Worm (Caenorhabditis elegans) whole organism, young adult: ENCODE data around the gene idpp-1.

Experiments used
- B0035.1 ChIP-seq: sonication (generic microtip); optimal IDR thresholded peaks from 2 replicates; lab custom pipeline; 2016; ENCODE audit warnings: missing genetic modification characterization, mild to moderate bottlenecking, missing compliant biosample characterization, missing genotype, missing genetic modification reagents
- C06A6.2 ChIP-seq: fragments of 200-800 bp; sonication (Bioruptor generic); conservative IDR thresholded peaks from 2 replicates; pipeline ENCODE4 v1.3.6; 2022; ENCODE audit warnings: missing genetic modification characterization, missing compliant biosample characterization
- F23B12.7 ChIP-seq: sonication (generic microtip); optimal IDR thresholded peaks from 2 replicates; lab custom pipeline; 2017; ENCODE audit warnings: missing genetic modification characterization, mild to moderate bottlenecking, missing compliant biosample characterization, antibody characterized with exemption, moderate library complexity; ENCODE audit not compliant: insufficient read depth
- F52B5.7 ChIP-seq: sonication (generic microtip); optimal IDR thresholded peaks from 2 replicates; lab custom pipeline; 2016; ENCODE audit warnings: mild to moderate bottlenecking, missing genetic modification characterization, missing compliant biosample characterization
- F55B11.4 ChIP-seq: sonication (generic microtip); optimal IDR thresholded peaks from 2 replicates; lab custom pipeline; 2016; ENCODE audit warnings: missing compliant biosample characterization, missing genetic modification characterization, borderline replicate concordance; ENCODE audit not compliant: insufficient read depth
- K12H6.12 ChIP-seq: fragments of 200-800 bp; sonication (Bioruptor generic); optimal IDR thresholded peaks from 2 replicates; lab custom pipeline; 2018; ENCODE audit warnings: mild to moderate bottlenecking, missing genetic modification characterization, missing compliant biosample characterization
- T07F8.4 ChIP-seq: sonication (generic microtip); optimal IDR thresholded peaks from 2 replicates; lab custom pipeline; 2016; ENCODE audit warnings: mild to moderate bottlenecking, missing genetic modification characterization, moderate library complexity, missing compliant biosample characterization
- T26A5.8 ChIP-seq: sonication (generic microtip); optimal IDR thresholded peaks from 2 replicates; lab custom pipeline; 2016; ENCODE audit warnings: missing genetic modification characterization, missing compliant biosample characterization
- Y53F4B.3 ChIP-seq: fragments of 200-800 bp; sonication (Bioruptor generic); IDR thresholded peaks from 2 replicates; pipeline ENCODE4 v1.3.6; 2022; ENCODE audit warnings: missing genetic modification reagents, missing genetic modification characterization, missing compliant biosample characterization
- Y79H2A.3 ChIP-seq: fragments of 200-800 bp; sonication (Bioruptor generic); conservative IDR thresholded peaks from 2 replicates; pipeline ENCODE4 v1.3.6; 2022; ENCODE audit warnings: missing genetic modification reagents, missing genetic modification characterization, missing compliant biosample characterization
- Y95B8A.8 ChIP-seq: fragments of 200-800 bp; sonication (Bioruptor generic); IDR thresholded peaks from 2 replicates; pipeline ENCODE4 v1.3.6; 2022; ENCODE audit warnings: missing genetic modification reagents, missing genetic modification characterization, missing compliant biosample characterization
- akir-1 ChIP-seq: fragments of 200-800 bp; sonication (Bioruptor generic); optimal IDR thresholded peaks from 2 replicates; lab custom pipeline; 2018; ENCODE audit warnings: mild to moderate bottlenecking, missing genetic modification characterization, moderate library complexity, missing compliant biosample characterization
- ama-1 ChIP-seq, 3 experiments: fragments of 150-350 bp in 1 of 3; sonication (generic microtip) in 2 of 3; optimal IDR thresholded peaks; 2 replicates each; lab custom pipeline; 2014 to 2018; ENCODE audit warnings: missing biosample characterization in 2 of 3, missing genetic modification characterization in 2 of 3, missing genetic modification reagents in 2 of 3
- aptf-3 ChIP-seq: fragments of 200-800 bp; sonication (Bioruptor generic); IDR thresholded peaks from 2 replicates; pipeline ENCODE4 v1.3.6; 2022; ENCODE audit warnings: missing genetic modification characterization, missing compliant biosample characterization
- athp-1 ChIP-seq: sonication (generic microtip); optimal IDR thresholded peaks from 2 replicates; lab custom pipeline; 2017; ENCODE audit warnings: mild to moderate bottlenecking, missing genetic modification characterization, missing compliant biosample characterization
- attf-5 ChIP-seq: fragments of 200-800 bp; sonication (Bioruptor generic); optimal IDR thresholded peaks from 2 replicates; lab custom pipeline; 2018; ENCODE audit warnings: mild to moderate bottlenecking, missing genetic modification characterization, missing compliant biosample characterization
- bed-1 ChIP-seq: fragments of 200-800 bp; sonication (Bioruptor generic); IDR thresholded peaks from 2 replicates; pipeline ENCODE4 v1.3.6; 2022; ENCODE audit warnings: missing genetic modification reagents, missing genetic modification characterization, missing compliant biosample characterization
- ccch-3 ChIP-seq: fragments of 200-800 bp; sonication (Bioruptor generic); optimal IDR thresholded peaks from 2 replicates; lab custom pipeline; 2018; ENCODE audit warnings: mild to moderate bottlenecking, missing genetic modification characterization, missing compliant biosample characterization
- cebp-1 ChIP-seq, 2 experiments: fragments of 200-800 bp in 1 of 2; sonication (Bioruptor generic) in 1 of 2; sonication (generic microtip) in 1 of 2; IDR thresholded peaks in 1 of 2; optimal IDR thresholded peaks in 1 of 2; 2 replicates each; pipeline versions ENCODE4 v1.3.6 to Lab custom; 2017 to 2022; ENCODE audit warnings: missing compliant biosample characterization in 2 of 2, missing genetic modification characterization in 2 of 2, mild to moderate bottlenecking in 1 of 2, missing genetic modification reagents in 1 of 2, moderate library complexity in 1 of 2
- ceh-27 ChIP-seq: fragments of 200-800 bp; sonication (Bioruptor generic); optimal IDR thresholded peaks from 2 replicates; lab custom pipeline; 2018; ENCODE audit warnings: mild to moderate bottlenecking, missing genetic modification characterization, moderate library complexity, missing compliant biosample characterization
- ceh-40 ChIP-seq: fragments of 200-800 bp; sonication (Bioruptor generic); IDR thresholded peaks from 2 replicates; pipeline ENCODE4 v1.3.6; 2022; ENCODE audit warnings: missing genetic modification characterization, missing compliant biosample characterization
- ceh-58 ChIP-seq: fragments of 200-800 bp; sonication (Bioruptor generic); IDR thresholded peaks from 2 replicates; pipeline ENCODE4 v1.3.6; 2022; ENCODE audit warnings: missing genetic modification characterization, missing compliant biosample characterization
- ceh-91 ChIP-seq: fragments of 200-800 bp; sonication (Bioruptor generic); IDR thresholded peaks from 2 replicates; pipeline ENCODE4 v1.3.6; 2022; ENCODE audit warnings: missing genetic modification reagents, missing genetic modification characterization, missing compliant biosample characterization
- chd-7 ChIP-seq: sonication (generic microtip); optimal IDR thresholded peaks from 2 replicates; lab custom pipeline; 2016; ENCODE audit warnings: mild to moderate bottlenecking, missing genetic modification characterization, moderate library complexity, missing compliant biosample characterization
- die-1 ChIP-seq: sonication (generic microtip); optimal IDR thresholded peaks from 2 replicates; lab custom pipeline; 2016; ENCODE audit warnings: missing genotype, mild to moderate bottlenecking, missing genetic modification characterization, missing compliant biosample characterization
- egl-18 ChIP-seq: fragments of 200-800 bp; sonication (Bioruptor generic); IDR thresholded peaks from 2 replicates; pipeline ENCODE4 v1.3.6; 2022; ENCODE audit warnings: missing genetic modification reagents, missing genetic modification characterization, missing compliant biosample characterization
- egl-44 ChIP-seq: fragments of 200-800 bp; sonication (Bioruptor generic); IDR thresholded peaks from 2 replicates; pipeline ENCODE4 v1.3.6; 2022; ENCODE audit warnings: missing genetic modification reagents, missing genetic modification characterization, missing compliant biosample characterization
- ekl-4 ChIP-seq: fragments of 200-800 bp; sonication (Bioruptor generic); IDR thresholded peaks from 2 replicates; pipeline ENCODE4 v1.3.6; 2022; ENCODE audit warnings: missing genetic modification reagents, missing genetic modification characterization, missing compliant biosample characterization
- fkh-3 ChIP-seq: sonication (generic microtip); optimal IDR thresholded peaks from 2 replicates; lab custom pipeline; 2016; ENCODE audit warnings: mild to moderate bottlenecking, missing genetic modification characterization, missing compliant biosample characterization
- gei-17 ChIP-seq: fragments of 200-800 bp; sonication (Bioruptor generic); optimal IDR thresholded peaks from 2 replicates; lab custom pipeline; 2018; ENCODE audit warnings: mild to moderate bottlenecking, missing genetic modification characterization, missing compliant biosample characterization
- him-1 ChIP-seq: sonication (generic microtip); optimal IDR thresholded peaks from 2 replicates; lab custom pipeline; 2016; ENCODE audit warnings: missing genotype, missing genetic modification reagents, missing genetic modification characterization, missing compliant biosample characterization
- hlh-12 ChIP-seq: sonication (generic microtip); optimal IDR thresholded peaks from 2 replicates; lab custom pipeline; 2016; ENCODE audit warnings: missing genetic modification characterization, missing compliant biosample characterization
- hmg-1.2 ChIP-seq: fragments of 200-800 bp; sonication (Bioruptor generic); IDR thresholded peaks from 2 replicates; pipeline ENCODE4 v1.3.6; 2022; ENCODE audit warnings: missing genetic modification reagents, missing genetic modification characterization, missing compliant biosample characterization
- lir-1 ChIP-seq: fragments of 200-800 bp; sonication (Bioruptor generic); conservative IDR thresholded peaks from 2 replicates; pipeline ENCODE4 v1.3.6; 2022; ENCODE audit warnings: missing genetic modification reagents, missing genetic modification characterization, missing compliant biosample characterization
- lsl-1 ChIP-seq: fragments of 200-800 bp; sonication (Bioruptor generic); optimal IDR thresholded peaks from 2 replicates; lab custom pipeline; 2018; ENCODE audit warnings: mild to moderate bottlenecking, missing genetic modification characterization, moderate library complexity, missing compliant biosample characterization
- madf-10 ChIP-seq: sonication (generic microtip); optimal IDR thresholded peaks from 2 replicates; lab custom pipeline; 2016; ENCODE audit warnings: mild to moderate bottlenecking, missing genetic modification characterization, missing compliant biosample characterization
- mes-4 ChIP-seq: sonication (generic microtip); optimal IDR thresholded peaks from 2 replicates; lab custom pipeline; 2016; ENCODE audit warnings: missing genotype, missing genetic modification characterization, missing compliant biosample characterization
- nfya-1 ChIP-seq: sonication (generic microtip); optimal IDR thresholded peaks from 2 replicates; lab custom pipeline; 2017; ENCODE audit warnings: antibody characterized with exemption, missing compliant biosample characterization, missing genetic modification characterization, borderline replicate concordance; ENCODE audit not compliant: insufficient read depth
- nhr-120 ChIP-seq: fragments of 200-800 bp; sonication (Bioruptor generic); IDR thresholded peaks from 2 replicates; pipeline ENCODE4 v1.3.6; 2022; ENCODE audit warnings: missing genetic modification characterization, missing compliant biosample characterization
- nhr-179 ChIP-seq: sonication (generic microtip); optimal IDR thresholded peaks from 2 replicates; lab custom pipeline; 2016; ENCODE audit warnings: mild to moderate bottlenecking, missing genetic modification characterization, missing compliant biosample characterization
- repo-1 ChIP-seq: sonication (generic microtip); optimal IDR thresholded peaks from 2 replicates; lab custom pipeline; 2017; ENCODE audit warnings: mild to moderate bottlenecking, missing genetic modification characterization, missing compliant biosample characterization
- sea-2 ChIP-seq: fragments of 200-800 bp; sonication (Bioruptor generic); IDR thresholded peaks from 2 replicates; pipeline ENCODE4 v1.3.6; 2022; ENCODE audit warnings: missing genetic modification characterization, missing compliant biosample characterization
- somi-1 ChIP-seq: fragments of 200-800 bp; sonication (Bioruptor generic); optimal IDR thresholded peaks from 2 replicates; lab custom pipeline; 2018; ENCODE audit warnings: mild to moderate bottlenecking, missing genetic modification characterization, missing compliant biosample characterization
- tbx-9 ChIP-seq: sonication (generic microtip); optimal IDR thresholded peaks from 2 replicates; lab custom pipeline; 2016; ENCODE audit warnings: borderline replicate concordance, missing genetic modification characterization, inconsistent platforms, missing compliant biosample characterization
- unc-62 ChIP-seq: fragments of 150-350 bp; optimal IDR thresholded peaks from 2 replicates; lab custom pipeline; 2014; ENCODE audit warnings: missing biosample characterization, missing genetic modification reagents, missing genetic modification characterization
- zfh-2 ChIP-seq: fragments of 200-800 bp; sonication (Bioruptor generic); conservative IDR thresholded peaks from 2 replicates; pipeline ENCODE4 v1.3.6; 2022; ENCODE audit warnings: missing genetic modification reagents, missing genetic modification characterization, missing compliant biosample characterization
- zim-3 ChIP-seq: sonication (generic microtip); optimal IDR thresholded peaks from 2 replicates; lab custom pipeline; 2017; ENCODE audit warnings: mild to moderate bottlenecking, missing genetic modification characterization, moderate library complexity, missing compliant biosample characterization
- ztf-28 ChIP-seq: fragments of 200-800 bp; sonication (Bioruptor generic); IDR thresholded peaks from 2 replicates; pipeline ENCODE4 v1.3.6; 2022; ENCODE audit warnings: missing genetic modification reagents, missing genetic modification characterization, missing compliant biosample characterization

The idpp-1 gene

DNA sequence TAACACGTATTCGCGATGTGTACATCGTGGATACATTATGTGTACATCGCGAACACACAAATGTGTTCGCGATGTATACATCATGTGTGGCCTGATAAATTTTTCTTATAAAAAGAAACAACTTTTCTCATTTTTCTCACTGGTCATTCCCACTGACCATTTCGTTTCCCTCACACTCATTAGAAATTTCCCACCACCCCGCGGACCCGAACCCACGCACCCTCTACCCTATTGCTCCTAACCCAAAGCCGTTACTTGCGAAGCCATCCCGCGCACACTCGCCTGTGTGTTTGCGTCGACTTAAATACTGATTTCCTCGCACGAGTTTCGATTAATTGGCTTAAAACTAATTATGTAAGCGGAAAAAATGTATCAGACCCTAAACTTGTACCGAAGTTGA, 41.7 kb upstream of the idpp-1 start (continued):
- TF ChIP-seq die-1 (tag; lab: Kevin White, UChicago) (peak; percentile 82), ekl-4 (GFP tag; lab: Robert Waterston, UW) (peak; percentile 56; the same call in 1 of the 2 replicates), ceh-27 (GFP tag; lab: Kevin White, UChicago) (peak; percentile 20), ccch-3 (no peak), him-1 (tag; lab: Kevin White, UChicago) (peak; percentile 83), attf-5 (GFP tag; lab: Kevin White, UChicago) (peak; percentile 68), C06A6.2 (no peak), cebp-1 (GFP tag; IDR thresholded peaks at IDR 0.05; lab: Robert Waterston, UW) (no peak), cebp-1 (tag; optimal IDR thresholded peaks at IDR 0.05; lab: Kevin White, UChicago) (peak; percentile 49), hmg-1.2 (GFP tag; lab: Robert Waterston, UW) (peak; percentile 42; the same call in 1 of the 2 replicates), lsl-1 (GFP tag; lab: Kevin White, UChicago) (peak; percentile 45), K12H6.12 (tag; lab: Kevin White, UChicago) (no peak), Y79H2A.3 (GFP tag; lab: Robert Waterston, UW) (0 out of 2 replicates have a peak, but pooled peaks have one; percentile 47), ama-1 (optimal IDR thresholded peaks at IDR 0.05; lab: Kevin White, UChicago) (no peak), ama-1 (GFP tag; optimal IDR thresholded peaks at IDR 0.05; lab: Kevin White, UChicago) (peak; percentile 40 to 43), aptf-3 (GFP tag; lab: Robert Waterston, UW) (no peak), sea-2 (GFP tag; lab: Robert Waterston, UW) (peak; percentile 43; the same call in 1 of the 2 replicates), zim-3 (peak; percentile 17), egl-18 (no peak), T07F8.4 (peak; percentile 82), Y53F4B.3 (GFP tag; lab: Robert Waterston, UW) (no peak), F52B5.7 (tag; lab: Kevin White, UChicago) (peak; percentile 37), mes-4 (peak; percentile 67), somi-1 (GFP tag; lab: Kevin White, UChicago) (peak; percentile 53), egl-44 (peak; percentile 84), zfh-2 (GFP tag; lab: Robert Waterston, UW) (peak; percentile 27; the same call in 1 of the 2 replicates), ceh-91 (0 out of 2 replicates have a peak, but pooled peaks have one; percentile 27), hlh-12 (tag; lab: Kevin White, UChicago) (no peak), bed-1 (peak; percentile 68; the same call in 1 of the 2 replicates), ceh-40 (GFP tag; lab: Robert Waterston, UW) (peak; percentile 84; the same call in 1 of the 2 replicates), nhr-120 (GFP tag; lab: Robert Waterston, UW) (0 out of 2 replicates have a peak, but pooled peaks have one; percentile 22), akir-1 (GFP tag; lab: Kevin White, UChicago) (no peak), lir-1 (GFP tag; lab: Robert Waterston, UW) (no peak; the same call in 1 of the 2 replicates), ztf-28 (no peak), nfya-1 (tag; lab: Kevin White, UChicago) (no peak), athp-1 (tag; lab: Kevin White, UChicago) (peak; percentile 56), repo-1 (tag; lab: Kevin White, UChicago) (no peak), madf-10 (tag; lab: Kevin White, UChicago) (peak; percentile 6), nhr-179 (tag; lab: Kevin White, UChicago) (peak; percentile 1), F55B11.4 (tag; lab: Kevin White, UChicago) (no peak), B0035.1 (peak; percentile 21), T26A5.8 (tag; lab: Kevin White, UChicago) (peak; percentile 13), ceh-58 (GFP tag; lab: Robert Waterston, UW) (0 out of 2 replicates have a peak, but pooled peaks have one; percentile 79), chd-7 (peak; percentile 71), unc-62 (GFP tag; lab: Kevin White, UChicago) (no peak), F23B12.7 (peak; percentile 2), fkh-3 (no peak), tbx-9 (tag; lab: Kevin White, UChicago) (no peak), gei-17 (GFP tag; lab: Kevin White, UChicago) (no peak), Y95B8A.8 (GFP tag; lab: Robert Waterston, UW) (no peak)
